Worm (Caenorhabditis elegans): ENCODE results near the gene ugt-30.
"Not testable (repeated sequence)": the region's sequence is repeated elsewhere in the genome, so short reads cannot be mapped to it uniquely, and the experiment has no call there.

The ugt-30 gene

ce11 chrV:15127955-15128354 lies 2.9 kb upstream of the ugt-30 start, which contains the start of gene srr-7:
TSS of gene srr-7 (plus strand) at chrV:15128255.
- TF ChIP-seq unc-62 (GFP tag; optimal IDR thresholded peaks at IDR 0.05): no peak

- no peak for TF ChIP-seq unc-62 (GFP tag; optimal IDR thresholded peaks at IDR 0.05)
Observed at ce11 chrV:15127413-15127812, 2.4 kb upstream of the ugt-30 start, which contains the start of gene srj-27. TSS of gene srj-27 (minus strand) at chrV:15127513.

ce11 chrV:15119517-15119916 lies 5.5 kb downstream of the ugt-30 start, which contains the start of gene flor-1:
TSS of gene flor-1 (minus strand) at chrV:15119617.
- no peak for TF ChIP-seq unc-62 (GFP tag; optimal IDR thresholded peaks at IDR 0.05)

ce11 chrV:15115968-15116367 lies 9.1 kb downstream of the ugt-30 start, which contains the start of gene T01G5.8:
TSS of gene T01G5.8 (plus strand) at chrV:15116268.
- not testable (repeated sequence) for TF ChIP-seq unc-62 (GFP tag; optimal IDR thresholded peaks at IDR 0.05)

- no peak for TF ChIP-seq unc-62 (GFP tag; optimal IDR thresholded peaks at IDR 0.05)
Observed at ce11 chrV:15113992-15114391, 11.1 kb downstream of the ugt-30 start, which contains the start of gene T01G5.6. TSS of gene T01G5.6 (minus strand) at chrV:15114092.

DNA sequence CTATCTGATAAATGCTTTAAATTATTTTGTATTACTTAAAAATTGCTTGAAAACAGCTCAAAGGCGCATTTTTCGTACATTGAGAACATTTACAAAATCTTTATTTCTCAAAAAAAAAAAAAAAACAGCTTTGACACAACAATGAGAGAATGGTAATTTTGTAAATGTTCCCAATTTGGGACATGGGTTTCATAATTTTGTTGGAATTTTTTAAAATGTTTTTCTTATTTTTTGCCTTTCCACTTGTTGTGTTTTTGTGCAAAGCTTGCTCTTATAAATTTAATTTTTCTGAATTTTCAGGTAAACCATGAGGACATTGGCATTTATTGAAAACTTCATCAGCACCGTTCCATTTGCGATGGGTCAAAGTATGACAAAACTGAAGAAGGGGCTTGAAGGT lies 13.4 kb downstream of the ugt-30 start, which contains the start of gene T01G5.7:
Gene T01G5.7 (plus strand): TSS at position 301 of the 400 bp plus-strand sequence.
- no peak for TF ChIP-seq unc-62 (GFP tag; optimal IDR thresholded peaks at IDR 0.05)

DNA sequence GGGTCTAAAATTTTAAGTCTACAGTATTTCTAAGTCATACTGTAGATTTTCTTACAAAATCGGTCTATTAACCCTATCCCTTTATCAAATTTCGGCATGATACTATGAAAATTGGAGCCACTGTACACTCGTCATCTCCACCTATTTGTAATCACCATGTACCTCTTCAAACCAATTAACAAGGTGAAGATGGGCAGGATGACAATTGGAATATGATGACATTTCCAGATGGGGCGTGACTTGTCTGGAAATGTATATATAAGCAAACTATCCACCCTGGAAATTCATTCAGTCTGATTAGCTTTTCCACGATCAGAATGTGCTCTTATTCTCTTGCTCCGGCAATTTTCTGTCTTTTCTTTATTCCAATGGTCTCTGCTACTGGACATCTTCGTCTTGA lies 15.8 kb downstream of the ugt-30 start, which contains the start of gene Y75B12A.2:
Gene Y75B12A.2 (plus strand): TSS at position 301 of the 400 bp plus-strand sequence.
- TF ChIP-seq unc-62 (GFP tag; optimal IDR thresholded peaks at IDR 0.05): no peak

DNA sequence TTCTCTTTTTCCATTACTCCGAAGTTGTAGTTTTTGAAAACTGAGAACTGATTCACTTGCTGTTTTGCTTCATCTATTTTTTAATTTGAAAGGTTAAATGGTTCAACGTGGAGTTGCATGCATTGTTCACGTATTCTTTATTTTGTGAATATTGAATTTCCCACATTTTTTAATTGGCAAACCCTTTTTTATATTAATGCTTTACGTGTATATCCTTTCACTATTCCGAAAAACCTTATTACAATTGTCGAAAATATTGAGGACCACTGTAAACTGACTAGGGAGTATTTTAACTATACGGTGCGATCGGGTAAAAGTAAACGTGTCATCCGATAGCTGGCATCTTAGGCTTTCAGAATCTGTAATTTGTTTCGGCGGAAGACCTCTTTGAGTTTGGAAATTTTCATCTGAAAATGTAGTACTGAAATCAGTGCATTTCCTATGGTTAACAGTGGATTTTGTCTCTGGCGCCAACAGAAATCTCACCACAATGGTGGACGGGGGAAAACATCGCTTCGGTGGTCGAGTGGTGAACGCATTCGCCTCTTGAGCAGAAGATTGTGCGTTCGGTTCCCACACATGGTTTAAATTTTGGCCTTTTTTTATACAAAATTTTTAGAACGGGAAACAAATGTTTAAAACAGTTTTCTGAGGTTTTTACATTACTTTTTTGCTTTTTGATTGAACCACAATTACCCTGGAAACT lies 19.0 kb downstream of the ugt-30 start, which contains the start of gene C01G10.14:
Gene C01G10.14 (minus strand): TSS at position 51 of the 706 bp plus-strand sequence.
- not testable (repeated sequence) for TF ChIP-seq unc-62 (GFP tag; optimal IDR thresholded peaks at IDR 0.05)

DNA sequence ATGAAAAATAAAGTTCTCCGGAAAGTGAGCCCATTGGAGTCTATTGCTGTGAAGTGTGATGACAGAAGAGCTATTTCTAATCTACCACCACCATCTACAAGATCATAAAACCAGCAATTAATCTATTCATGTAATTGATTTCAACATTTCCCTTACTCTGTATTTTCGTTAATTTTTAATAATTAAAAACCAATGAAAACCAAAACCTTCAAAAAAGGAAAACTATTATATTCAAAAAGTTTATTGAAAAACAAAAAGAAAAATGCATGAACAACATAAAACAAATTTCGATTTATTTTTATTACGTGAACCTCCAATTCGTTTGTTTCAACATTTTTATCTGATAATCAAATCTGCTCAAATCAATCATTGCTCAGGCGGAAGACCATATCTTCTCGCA lies 25.6 kb downstream of the ugt-30 start, which contains the start of gene C01G10.1:
Gene C01G10.1 (plus strand): TSS at position 301 of the 400 bp plus-strand sequence.
- no peak for TF ChIP-seq unc-62 (GFP tag; optimal IDR thresholded peaks at IDR 0.05)

DNA sequence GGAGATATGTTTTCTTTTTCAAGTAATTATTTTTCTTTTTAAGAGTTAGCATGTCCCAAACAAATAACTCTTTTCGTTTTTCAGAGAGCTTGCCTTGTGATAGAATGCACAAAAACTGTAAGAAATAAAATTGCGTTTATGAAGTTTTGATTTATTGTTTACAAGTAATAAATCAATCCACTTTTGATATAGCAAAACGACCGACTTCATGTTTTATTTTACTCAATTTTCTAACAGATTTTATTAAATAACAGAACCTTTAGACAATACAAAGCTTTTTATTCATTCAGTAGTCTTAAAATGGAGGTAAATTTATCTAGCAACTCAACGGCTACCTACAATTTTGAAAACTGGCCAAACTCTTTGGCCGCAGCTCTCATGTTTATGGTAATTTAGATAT lies 30.3 kb downstream of the ugt-30 start, which contains the start of gene srx-78:
Gene srx-78 (plus strand): TSS at position 301 of the 400 bp plus-strand sequence.
- TF ChIP-seq unc-62 (GFP tag; optimal IDR thresholded peaks at IDR 0.05): no peak

ce11 chrV:15092666-15093065 lies 32.4 kb downstream of the ugt-30 start, which contains the start of gene txt-12:
TSS of gene txt-12 (plus strand) at chrV:15092966.
- TF ChIP-seq unc-62 (GFP tag; optimal IDR thresholded peaks at IDR 0.05): no peak

- no peak for TF ChIP-seq unc-62 (GFP tag; optimal IDR thresholded peaks at IDR 0.05)
Observed at ce11 chrV:15090457-15090856, 34.6 kb downstream of the ugt-30 start, which contains the start of gene C01G10.17. TSS of gene C01G10.17 (plus strand) at chrV:15090757.

- no peak for TF ChIP-seq unc-62 (GFP tag; optimal IDR thresholded peaks at IDR 0.05)
Observed at ce11 chrV:15089438-15089837, 35.6 kb downstream of the ugt-30 start, which contains the start of the genes C01G10.5 and C01G10.4. TSS of gene C01G10.5 (minus strand) at chrV:15089538. TSS of gene C01G10.4 (plus strand) at chrV:15089740.

DNA sequence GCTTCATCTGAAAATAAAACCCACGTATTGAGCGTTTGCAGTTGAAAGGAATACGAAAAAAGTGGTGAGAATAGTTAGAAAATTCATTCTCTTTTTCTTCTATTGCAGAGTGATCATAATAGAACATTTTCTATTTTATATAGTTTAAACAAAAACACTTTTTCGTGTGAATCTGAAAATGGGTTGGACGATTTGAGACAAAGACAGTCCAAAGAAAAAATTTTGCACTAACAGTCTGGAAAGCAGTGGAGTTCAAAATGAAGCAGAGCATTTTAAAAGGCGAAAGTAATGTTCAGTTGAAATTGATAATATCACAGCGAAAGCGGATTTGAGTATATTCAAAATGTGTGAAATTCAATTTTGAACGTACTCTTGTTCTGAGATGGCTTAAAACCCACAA lies 36.4 kb downstream of the ugt-30 start, which contains the start of gene C01G10.18:
Gene C01G10.18 (minus strand): TSS at position 101 of the 400 bp plus-strand sequence.
- TF ChIP-seq unc-62 (GFP tag; optimal IDR thresholded peaks at IDR 0.05): no peak

ce11 chrV:15087207-15087706 lies 37.8 kb downstream of the ugt-30 start, which contains the start of the genes C01G10.15 and C01G10.6:
TSS of gene C01G10.15 (minus strand) at chrV:15087307.
TSS of gene C01G10.6 (plus strand) at chrV:15087656.
- no peak for TF ChIP-seq unc-62 (GFP tag; optimal IDR thresholded peaks at IDR 0.05)

ce11 chrV:15085335-15085800 lies 39.7 kb downstream of the ugt-30 start, which contains the start of the genes ahsa-1 and C01G10.7:
TSS of gene ahsa-1 (minus strand) at chrV:15085385.
TSS of gene C01G10.7 (plus strand) at chrV:15085747.
- TF ChIP-seq unc-62 (GFP tag; optimal IDR thresholded peaks at IDR 0.05): no peak

Measured in whole organism, dauer.